Worm (Caenorhabditis elegans): ENCODE data around the gene T21D12.12.

ce11 chrIV:244843-245242 is 21.4 kb upstream of the T21D12.12 start, which contains the start of gene aass-1:
- TF ChIP-seq aly-1 (tag; optimal IDR thresholded peaks at IDR 0.05) (no peak), flt-1 (GFP tag; IDR thresholded peaks at IDR 0.05) (no peak), tbx-11 (GFP tag; IDR thresholded peaks at IDR 0.05) (no peak), ama-1 (optimal IDR thresholded peaks at IDR 0.05) (no peak), ceh-36 (tag; optimal IDR thresholded peaks at IDR 0.05) (no peak), ets-7 (tag; optimal IDR thresholded peaks at IDR 0.05) (no peak), tra-4 (tag; optimal IDR thresholded peaks at IDR 0.05) (no peak), scrt-1 (GFP tag; IDR thresholded peaks at IDR 0.05) (no peak), B0310.2 (tag; optimal IDR thresholded peaks at IDR 0.05) (no peak), sea-1 (GFP tag; conservative IDR thresholded peaks at IDR 0.05) (no peak), hmbx-1 (tag; optimal IDR thresholded peaks at IDR 0.05) (no peak), hnd-1 (tag; optimal IDR thresholded peaks at IDR 0.05) (no peak)

Measured in whole organism, early embryonic.